Fruit fly (Drosophila melanogaster) whole organism, embryonic: ENCODE data around the gene CG12009.

Source experiments
- Atf6 ChIP-seq: fragments of 200-800 bp; sonication (Bioruptor generic); IDR thresholded peaks from 2 replicates; pipeline ENCODE4 v1.3.6; 2022; ENCODE audit warnings: missing biosample characterization, missing genetic modification characterization
- B-H1 ChIP-seq: fragments of 200-800 bp; sonication (Bioruptor generic); IDR thresholded peaks from 3 replicates; pipeline ENCODE4 v1.3.6; 2022; ENCODE audit warnings: missing biosample characterization, missing genetic modification characterization
- Bgb ChIP-seq: fragments of 200-800 bp; sonication (Bioruptor generic); IDR thresholded peaks from 2 replicates; pipeline ENCODE4 v1.3.6; 2022; ENCODE audit warnings: missing biosample characterization, missing genetic modification characterization; ENCODE audit not compliant: partially characterized antibody
- CG12236 ChIP-seq: fragments of 200-800 bp; sonication (Bioruptor generic); optimal IDR thresholded peaks from 2 replicates; lab custom pipeline; 2016; ENCODE audit warnings: missing biosample characterization, missing genetic modification characterization
- CG12769 ChIP-seq: fragments of 200-800 bp; sonication (Bioruptor generic); optimal IDR thresholded peaks from 2 replicates; lab custom pipeline; 2019; ENCODE audit warnings: missing biosample characterization, mild to moderate bottlenecking, missing genetic modification characterization, moderate library complexity
- CG13894 ChIP-seq: fragments of 200-800 bp; sonication (Bioruptor generic); optimal IDR thresholded peaks from 3 replicates; lab custom pipeline; 2018; ENCODE audit warnings: missing biosample characterization, mild to moderate bottlenecking, missing genetic modification characterization, moderate library complexity
- CG15601 ChIP-seq: fragments of 200-800 bp; sonication (Bioruptor generic); optimal IDR thresholded peaks from 3 replicates; lab custom pipeline; 2019; ENCODE audit warnings: missing biosample characterization, mild to moderate bottlenecking, missing genetic modification characterization, moderate library complexity
- CG16863 ChIP-seq: fragments of 200-800 bp; sonication (Bioruptor generic); optimal IDR thresholded peaks from 3 replicates; lab custom pipeline; 2016; ENCODE audit warnings: missing biosample characterization, missing genetic modification characterization
- CG2712 ChIP-seq: fragments of 200-800 bp; optimal IDR thresholded peaks from 3 replicates; lab custom pipeline; 2019; ENCODE audit warnings: missing biosample characterization, mild to moderate bottlenecking, missing genetic modification characterization, moderate library complexity
- CG3281 ChIP-seq: fragments of 200-800 bp; sonication (Bioruptor generic); optimal IDR thresholded peaks from 3 replicates; lab custom pipeline; 2017; ENCODE audit warnings: missing biosample characterization, mild to moderate bottlenecking, missing genetic modification characterization
- CG34376 ChIP-seq: fragments of 200-800 bp; sonication (Bioruptor generic); optimal IDR thresholded peaks from 2 replicates; lab custom pipeline; 2018; ENCODE audit warnings: missing biosample characterization, mild to moderate bottlenecking, missing genetic modification characterization
- CG43689 ChIP-seq: fragments of 200-800 bp; sonication (Bioruptor generic); IDR thresholded peaks from 2 replicates; pipeline ENCODE4 v1.3.6; 2022; ENCODE audit warnings: missing biosample characterization, missing genetic modification characterization
- CG4424 ChIP-seq: fragments of 200-800 bp; sonication (Bioruptor generic); optimal IDR thresholded peaks from 3 replicates; lab custom pipeline; 2016; ENCODE audit warnings: missing biosample characterization, missing genetic modification characterization
- CG5180 ChIP-seq: fragments of 200-800 bp; sonication (Bioruptor generic); optimal IDR thresholded peaks from 3 replicates; lab custom pipeline; 2017; ENCODE audit warnings: missing biosample characterization, missing genetic modification characterization, mild to moderate bottlenecking, moderate library complexity, missing genetic modification reagents
- CG6272 ChIP-seq: fragments of 200-800 bp; sonication (Bioruptor generic); IDR thresholded peaks from 2 replicates; pipeline ENCODE4 v1.3.6; 2022; ENCODE audit warnings: missing biosample characterization, missing genetic modification characterization
- CG6683 ChIP-seq: fragments of 200-800 bp; sonication (Bioruptor generic); optimal IDR thresholded peaks from 2 replicates; lab custom pipeline; 2017; ENCODE audit warnings: missing biosample characterization, mild to moderate bottlenecking, missing genetic modification characterization, missing genetic modification reagents
- CG8478 ChIP-seq: fragments of >200 bp; optimal IDR thresholded peaks from 2 replicates; lab custom pipeline; 2018
- D19A ChIP-seq: fragments of 200-800 bp; optimal IDR thresholded peaks from 3 replicates; lab custom pipeline; 2019; ENCODE audit warnings: missing biosample characterization, mild to moderate bottlenecking, missing genetic modification characterization, moderate library complexity
- Dp ChIP-seq: fragments of 200-800 bp; sonication (Bioruptor generic); optimal IDR thresholded peaks from 2 replicates; lab custom pipeline; 2018; ENCODE audit warnings: missing biosample characterization, mild to moderate bottlenecking, missing genetic modification characterization, moderate library complexity
- Drgx ChIP-seq: fragments of 200-800 bp; sonication (Bioruptor generic); IDR thresholded peaks from 2 replicates; pipeline ENCODE4 v1.3.6; 2022; ENCODE audit warnings: missing biosample characterization, missing genetic modification characterization
- E2f1 ChIP-seq: fragments of 200-800 bp; sonication (Bioruptor generic); IDR thresholded peaks from 2 replicates; pipeline ENCODE4 v1.3.6; 2022; ENCODE audit warnings: missing biosample characterization, missing genetic modification characterization
- Fer2 ChIP-seq: fragments of 200-800 bp; sonication (Bioruptor generic); optimal IDR thresholded peaks from 2 replicates; lab custom pipeline; 2018; ENCODE audit warnings: missing biosample characterization, mild to moderate bottlenecking, missing genetic modification characterization, moderate library complexity
- Hey ChIP-seq: fragments of 200-800 bp; sonication (Bioruptor generic); optimal IDR thresholded peaks from 3 replicates; lab custom pipeline; 2018; ENCODE audit warnings: missing biosample characterization, mild to moderate bottlenecking, missing genetic modification characterization
- Med ChIP-seq: fragments of 200-800 bp; sonication (Bioruptor generic); peaks from one replicate; lab custom pipeline; 2016; ENCODE audit warnings: missing biosample characterization, missing genetic modification characterization, mild to moderate bottlenecking, inconsistent platforms, moderate library complexity
- NK7.1 ChIP-seq: fragments of 200-800 bp; sonication (Bioruptor generic); optimal IDR thresholded peaks from 3 replicates; lab custom pipeline; 2016; ENCODE audit warnings: missing biosample characterization, missing genetic modification characterization
- NfI ChIP-seq: fragments of 200-800 bp; sonication (Bioruptor generic); optimal IDR thresholded peaks from 3 replicates; lab custom pipeline; 2018; ENCODE audit warnings: missing biosample characterization, mild to moderate bottlenecking, missing genetic modification characterization, moderate library complexity
- TFAM ChIP-seq: fragments of 200-800 bp; sonication (Bioruptor generic); optimal IDR thresholded peaks from 2 replicates; lab custom pipeline; 2017; ENCODE audit warnings: missing biosample characterization, missing genetic modification characterization, inconsistent platforms
- ato ChIP-seq: fragments of 200-800 bp; sonication (Bioruptor generic); IDR thresholded peaks from 2 replicates; pipeline ENCODE4 v1.3.6; 2022; ENCODE audit warnings: missing biosample characterization, missing genetic modification characterization; ENCODE audit not compliant: partially characterized antibody
- ci ChIP-seq: fragments of 200-800 bp; sonication (Bioruptor generic); IDR thresholded peaks from 3 replicates; pipeline ENCODE4 v1.3.6; 2022; ENCODE audit warnings: missing biosample characterization, missing genetic modification characterization
- cwo ChIP-seq: fragments of 200-800 bp; sonication (Bioruptor generic); optimal IDR thresholded peaks from 3 replicates; lab custom pipeline; 2017; ENCODE audit warnings: missing biosample characterization, missing genetic modification characterization, mild to moderate bottlenecking, moderate library complexity, missing genetic modification reagents
- gsb-n ChIP-seq: fragments of 200-800 bp; sonication (Bioruptor generic); optimal IDR thresholded peaks from 3 replicates; lab custom pipeline; 2018; ENCODE audit warnings: missing biosample characterization, mild to moderate bottlenecking, missing genetic modification characterization
- kni ChIP-seq: fragments of 200-800 bp; sonication (Bioruptor generic); optimal IDR thresholded peaks from 3 replicates; lab custom pipeline; 2017; ENCODE audit warnings: mild to moderate bottlenecking, missing biosample characterization, missing genetic modification reagents, missing genetic modification characterization
- lab ChIP-seq: fragments of 200-800 bp; sonication (Bioruptor generic); optimal IDR thresholded peaks from 3 replicates; lab custom pipeline; 2017; ENCODE audit warnings: missing biosample characterization, missing genetic modification characterization, mild to moderate bottlenecking, moderate library complexity, missing genetic modification reagents
- oc ChIP-seq: fragments of 200-800 bp; sonication (Bioruptor generic); optimal IDR thresholded peaks from 2 replicates; lab custom pipeline; 2018; ENCODE audit warnings: missing biosample characterization, mild to moderate bottlenecking, missing genetic modification characterization, moderate library complexity
- odd ChIP-seq: fragments of 200-800 bp; sonication (Bioruptor generic); optimal IDR thresholded peaks from 2 replicates; lab custom pipeline; 2017; ENCODE audit warnings: missing biosample characterization, mild to moderate bottlenecking, missing genetic modification characterization
- peb ChIP-seq: fragments of 200-800 bp; sonication (Bioruptor generic); IDR thresholded peaks from 2 replicates; pipeline ENCODE4 v1.3.6; 2022; ENCODE audit warnings: missing biosample characterization, missing genetic modification characterization
- pum ChIP-seq: fragments of 200-800 bp; sonication (Bioruptor generic); optimal IDR thresholded peaks from 2 replicates; lab custom pipeline; 2016; ENCODE audit warnings: missing biosample characterization, missing genetic modification characterization
- sim ChIP-seq: fragments of 200-800 bp; sonication (Bioruptor generic); IDR thresholded peaks from 2 replicates; pipeline ENCODE4 v1.3.6; 2022; ENCODE audit warnings: missing biosample characterization, missing genetic modification characterization
- tio ChIP-seq: fragments of 200-800 bp; sonication (Bioruptor generic); optimal IDR thresholded peaks from 2 replicates; lab custom pipeline; 2017; ENCODE audit warnings: missing biosample characterization, missing genetic modification characterization, inconsistent platforms
- twi ChIP-seq: fragments of 200-800 bp; optimal IDR thresholded peaks from 2 replicates; lab custom pipeline; 2019; ENCODE audit warnings: missing biosample characterization, mild to moderate bottlenecking, missing genetic modification characterization, moderate library complexity

Gene CG12009

DNA sequence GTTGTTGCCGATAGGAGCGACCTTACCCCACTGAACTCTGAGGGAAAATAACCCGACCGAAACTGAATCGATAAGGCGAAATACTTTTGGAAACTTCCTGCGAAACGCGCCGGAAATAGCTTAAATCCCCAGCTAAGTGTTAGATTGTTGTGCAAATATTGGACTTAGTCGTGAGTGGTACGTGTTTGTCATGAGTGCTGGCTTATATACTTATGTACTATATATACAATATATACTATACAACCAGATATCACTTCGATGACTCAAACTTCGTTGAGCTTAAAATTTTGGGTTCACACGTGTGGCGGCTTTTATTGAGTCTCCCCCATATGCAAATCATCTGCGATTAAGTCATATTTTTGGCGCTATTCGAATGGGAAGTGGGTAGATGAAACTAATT, 55.0 kb downstream of the CG12009 start:
- TF ChIP-seq CG16863, result no peak
- TF ChIP-seq ato, result no peak
- TF ChIP-seq Hey, result no peak
- TF ChIP-seq CG6683, result no peak
- no peak for TF ChIP-seq D19A (tag; lab: Kevin White, UChicago)
- TF ChIP-seq CG4424 (GFP tag; lab: Kevin White, UChicago), result no peak
- peak; percentile 43 for TF ChIP-seq CG12769 (tag; lab: Kevin White, UChicago)
- TF ChIP-seq CG43689 (GFP tag; lab: Robert Waterston, UW), result no peak
- no peak for TF ChIP-seq CG8478 (lab: Kevin White, UChicago)
- TF ChIP-seq ci (GFP tag; lab: Robert Waterston, UW), result no peak
- TF ChIP-seq E2f1 (GFP tag; lab: Robert Waterston, UW), result no peak
- no peak for TF ChIP-seq odd
- TF ChIP-seq Atf6 (GFP tag; lab: Robert Waterston, UW), result 0 out of 2 replicates have a peak, but pooled peaks have one; percentile 12
- TF ChIP-seq CG3281 (GFP tag; lab: Kevin White, UChicago), result peak; percentile 13
- no peak for TF ChIP-seq NfI (GFP tag; lab: Kevin White, UChicago)
- TF ChIP-seq pum (GFP tag; lab: Kevin White, UChicago), result no peak
- TF ChIP-seq CG34376 (GFP tag; lab: Kevin White, UChicago), result peak; percentile 21
- no peak for TF ChIP-seq Drgx (GFP tag; lab: Robert Waterston, UW)
- no peak for TF ChIP-seq Fer2
- no peak for TF ChIP-seq CG2712
- TF ChIP-seq CG12236 (GFP tag; lab: Kevin White, UChicago), result no peak
- no peak for TF ChIP-seq TFAM (GFP tag; lab: Kevin White, UChicago)
- TF ChIP-seq B-H1 (GFP tag; lab: Robert Waterston, UW), result no peak
- TF ChIP-seq lab (GFP tag; lab: Kevin White, UChicago), result peak; percentile 53
- peak; percentile 50 for TF ChIP-seq Med (GFP tag; lab: Kevin White, UChicago)
- peak; percentile 33 for TF ChIP-seq oc (tag; lab: Kevin White, UChicago)
- no peak for TF ChIP-seq CG5180
- TF ChIP-seq twi (tag; lab: Kevin White, UChicago), result no peak
- TF ChIP-seq Dp (GFP tag; lab: Kevin White, UChicago), result no peak
- no peak for TF ChIP-seq gsb-n (tag; lab: Kevin White, UChicago)
- no peak for TF ChIP-seq CG6272 (GFP tag; lab: Robert Waterston, UW)
- peak; percentile 17 for TF ChIP-seq CG13894 (tag; lab: Kevin White, UChicago)
- no peak for TF ChIP-seq tio (GFP tag; lab: Kevin White, UChicago)
- no peak for TF ChIP-seq Bgb (GFP tag; lab: Robert Waterston, UW)
- TF ChIP-seq NK7.1 (GFP tag; lab: Kevin White, UChicago), result no peak
- TF ChIP-seq CG15601, result no peak
- TF ChIP-seq peb (GFP tag; lab: Robert Waterston, UW), result no peak
- TF ChIP-seq sim (GFP tag; lab: Robert Waterston, UW), result no peak
- TF ChIP-seq cwo (GFP tag; lab: Kevin White, UChicago), result peak; percentile 59
- TF ChIP-seq kni (GFP tag; lab: Kevin White, UChicago), result no peak
